Fruit fly (Drosophila melanogaster) whole organism, embryonic: ENCODE measurements around the gene lmd.

Experiments
- Bgb ChIP-seq: fragments of 200-800 bp; sonication (Bioruptor generic); IDR thresholded peaks from 2 replicates; pipeline ENCODE4 v1.3.6; 2022; ENCODE audit warnings: missing biosample characterization, missing genetic modification characterization; ENCODE audit not compliant: partially characterized antibody
- CG10274 ChIP-seq: fragments of 200-800 bp; sonication (Bioruptor generic); optimal IDR thresholded peaks from 3 replicates; lab custom pipeline; 2017; ENCODE audit warnings: missing biosample characterization, mild to moderate bottlenecking, missing genetic modification characterization
- CG10431 ChIP-seq: fragments of 200-800 bp; sonication (Bioruptor generic); optimal IDR thresholded peaks from 3 replicates; lab custom pipeline; 2018; ENCODE audit warnings: missing biosample characterization, mild to moderate bottlenecking, missing genetic modification characterization
- CG12769 ChIP-seq: fragments of 200-800 bp; sonication (Bioruptor generic); optimal IDR thresholded peaks from 2 replicates; lab custom pipeline; 2019; ENCODE audit warnings: missing biosample characterization, mild to moderate bottlenecking, missing genetic modification characterization, moderate library complexity
- CG15011 ChIP-seq: fragments of 200-800 bp; sonication (Bioruptor generic); optimal IDR thresholded peaks from 3 replicates; lab custom pipeline; 2018; ENCODE audit warnings: missing biosample characterization, mild to moderate bottlenecking, missing genetic modification characterization
- CG15073 ChIP-seq: fragments of 200-800 bp; sonication (Bioruptor generic); optimal IDR thresholded peaks from 2 replicates; lab custom pipeline; 2016; ENCODE audit warnings: missing biosample characterization, missing genetic modification characterization
- CG16779 ChIP-seq: fragments of 200-800 bp; sonication (Bioruptor generic); IDR thresholded peaks from 2 replicates; pipeline ENCODE4 v1.3.6; 2022; ENCODE audit warnings: missing biosample characterization, missing genetic modification characterization
- CG17385 ChIP-seq: fragments of 200-800 bp; sonication (Bioruptor generic); optimal IDR thresholded peaks from 3 replicates; lab custom pipeline; 2018; ENCODE audit warnings: missing biosample characterization, mild to moderate bottlenecking, missing genetic modification characterization
- CG18599 ChIP-seq: fragments of 200-800 bp; sonication (Bioruptor generic); optimal IDR thresholded peaks from 3 replicates; lab custom pipeline; 2017; ENCODE audit warnings: missing biosample characterization, missing genetic modification characterization, mild to moderate bottlenecking, moderate library complexity, missing genetic modification reagents
- CG2678 ChIP-seq: fragments of 200-800 bp; sonication (Bioruptor generic); optimal IDR thresholded peaks from 3 replicates; lab custom pipeline; 2019; ENCODE audit warnings: missing biosample characterization, mild to moderate bottlenecking, missing genetic modification characterization, moderate library complexity
- CG3281 ChIP-seq: fragments of 200-800 bp; sonication (Bioruptor generic); optimal IDR thresholded peaks from 3 replicates; lab custom pipeline; 2017; ENCODE audit warnings: missing biosample characterization, mild to moderate bottlenecking, missing genetic modification characterization
- CG3407 ChIP-seq: fragments of 200-800 bp; sonication (Bioruptor generic); optimal IDR thresholded peaks from 2 replicates; lab custom pipeline; 2018; ENCODE audit warnings: missing biosample characterization, mild to moderate bottlenecking, missing genetic modification characterization
- CG34224 ChIP-seq: fragments of 200-800 bp; sonication (Bioruptor generic); IDR thresholded peaks from 3 replicates; pipeline ENCODE4 v1.3.6; 2022; ENCODE audit warnings: missing biosample characterization, missing genetic modification characterization; ENCODE audit not compliant: partially characterized antibody
- CG43689 ChIP-seq: fragments of 200-800 bp; sonication (Bioruptor generic); IDR thresholded peaks from 2 replicates; pipeline ENCODE4 v1.3.6; 2022; ENCODE audit warnings: missing biosample characterization, missing genetic modification characterization
- CG6272 ChIP-seq: fragments of 200-800 bp; sonication (Bioruptor generic); IDR thresholded peaks from 2 replicates; pipeline ENCODE4 v1.3.6; 2022; ENCODE audit warnings: missing biosample characterization, missing genetic modification characterization
- CG8924 ChIP-seq: fragments of 200-800 bp; optimal IDR thresholded peaks from 3 replicates; lab custom pipeline; 2019; ENCODE audit warnings: missing biosample characterization, mild to moderate bottlenecking, missing genetic modification characterization, moderate library complexity
- D19A ChIP-seq: fragments of 200-800 bp; optimal IDR thresholded peaks from 3 replicates; lab custom pipeline; 2019; ENCODE audit warnings: missing biosample characterization, mild to moderate bottlenecking, missing genetic modification characterization, moderate library complexity
- Doc3 ChIP-seq: fragments of 200-800 bp; sonication (Bioruptor generic); IDR thresholded peaks from 3 replicates; pipeline ENCODE4 v1.3.6; 2022; ENCODE audit warnings: missing biosample characterization, missing genetic modification characterization; ENCODE audit not compliant: partially characterized antibody
- Dp ChIP-seq: fragments of 200-800 bp; sonication (Bioruptor generic); optimal IDR thresholded peaks from 2 replicates; lab custom pipeline; 2018; ENCODE audit warnings: missing biosample characterization, mild to moderate bottlenecking, missing genetic modification characterization, moderate library complexity
- Dref ChIP-seq: fragments of 200-800 bp; sonication (Bioruptor generic); IDR thresholded peaks from 2 replicates; pipeline ENCODE4 v1.3.6; 2022; ENCODE audit warnings: missing biosample characterization, missing genetic modification characterization
- E2f2 ChIP-seq: fragments of 200-800 bp; sonication (Bioruptor generic); IDR thresholded peaks from 2 replicates; pipeline ENCODE4 v1.3.6; 2022; ENCODE audit warnings: missing biosample characterization, missing genetic modification characterization
- H2.0 ChIP-seq: fragments of 200-800 bp; sonication (Bioruptor generic); IDR thresholded peaks from 2 replicates; pipeline ENCODE4 v1.3.6; 2022; ENCODE audit warnings: missing biosample characterization, missing genetic modification characterization
- HLH4C ChIP-seq: fragments of 200-800 bp; sonication (Bioruptor generic); IDR thresholded peaks from 3 replicates; pipeline ENCODE4 v1.3.6; 2022; ENCODE audit warnings: missing biosample characterization, missing genetic modification characterization; ENCODE audit not compliant: partially characterized antibody
- MBD-R2 ChIP-seq: fragments of 200-800 bp; sonication (Bioruptor generic); IDR thresholded peaks from 2 replicates; pipeline ENCODE4 v1.3.6; 2022; ENCODE audit warnings: missing biosample characterization, missing genetic modification characterization
- MESR4 ChIP-seq: fragments of 200-800 bp; sonication (Bioruptor generic); optimal IDR thresholded peaks from 2 replicates; lab custom pipeline; 2018; ENCODE audit warnings: missing biosample characterization, mild to moderate bottlenecking, missing genetic modification characterization, moderate library complexity
- Nf-YC ChIP-seq: fragments of 200-800 bp; optimal IDR thresholded peaks from 3 replicates; lab custom pipeline; 2019; ENCODE audit warnings: missing biosample characterization, mild to moderate bottlenecking, missing genetic modification characterization, moderate library complexity
- Opbp ChIP-seq: fragments of 200-800 bp; sonication (Bioruptor generic); IDR thresholded peaks from 3 replicates; pipeline ENCODE4 v1.3.6; 2022; ENCODE audit warnings: missing biosample characterization, missing genetic modification characterization; ENCODE audit not compliant: partially characterized antibody
- Sry-δ ChIP-seq: fragments of 200-800 bp; sonication (Bioruptor generic); optimal IDR thresholded peaks from 2 replicates; lab custom pipeline; 2016; ENCODE audit warnings: missing biosample characterization, missing genetic modification characterization
- Tbp ChIP-seq: fragments of >200 bp; optimal IDR thresholded peaks from 2 replicates; lab custom pipeline; 2018; ENCODE audit warnings: missing biosample characterization, missing genetic modification characterization
- amos ChIP-seq: fragments of 200-800 bp; sonication (Bioruptor generic); IDR thresholded peaks from 2 replicates; pipeline ENCODE4 v1.3.6; 2022; ENCODE audit warnings: missing biosample characterization, missing genetic modification characterization; ENCODE audit not compliant: partially characterized antibody
- cad ChIP-seq: fragments of >200 bp; optimal IDR thresholded peaks from 2 replicates; lab custom pipeline; 2017; ENCODE audit warnings: missing biosample characterization, missing genetic modification characterization
- cato ChIP-seq: fragments of 200-800 bp; sonication (Bioruptor generic); optimal IDR thresholded peaks from 2 replicates; lab custom pipeline; 2016; ENCODE audit warnings: missing biosample characterization, missing genetic modification characterization, borderline replicate concordance
- dm ChIP-seq: fragments of 200-800 bp; sonication (Bioruptor generic); optimal IDR thresholded peaks from 3 replicates; lab custom pipeline; 2016; ENCODE audit warnings: missing biosample characterization, missing genetic modification characterization
- gce ChIP-seq: fragments of 200-800 bp; sonication (Bioruptor generic); IDR thresholded peaks from 3 replicates; pipeline ENCODE4 v1.3.6; 2022; ENCODE audit warnings: missing biosample characterization, missing genetic modification characterization
- ham ChIP-seq: fragments of 200-800 bp; sonication (Bioruptor generic); IDR thresholded peaks from 2 replicates; pipeline ENCODE4 v1.3.6; 2022; ENCODE audit warnings: missing biosample characterization, missing genetic modification characterization
- hbn ChIP-seq: fragments of 200-800 bp; sonication (Bioruptor generic); IDR thresholded peaks from 2 replicates; pipeline ENCODE4 v1.3.6; 2022; ENCODE audit warnings: missing biosample characterization, missing genetic modification characterization; ENCODE audit not compliant: partially characterized antibody
- ind ChIP-seq: fragments of 200-800 bp; sonication (Bioruptor generic); optimal IDR thresholded peaks from 3 replicates; lab custom pipeline; 2016; ENCODE audit warnings: missing biosample characterization, missing genetic modification characterization
- jigr1 ChIP-seq: fragments of 200-800 bp; sonication (Bioruptor generic); IDR thresholded peaks from 3 replicates; pipeline ENCODE4 v1.3.6; 2022; ENCODE audit warnings: missing biosample characterization, missing genetic modification characterization
- lola ChIP-seq, 3 experiments: fragments of >200 bp in 2 of 3; fragments of 200-800 bp in 1 of 3; sonication (Bioruptor generic) in 1 of 3; optimal IDR thresholded peaks; 2 replicates each; lab custom pipeline; 2017 to 2019; ENCODE audit warnings: missing biosample characterization in 3 of 3, missing genetic modification characterization in 3 of 3, mild to moderate bottlenecking in 1 of 3, moderate library complexity in 1 of 3
- mld ChIP-seq: fragments of 200-800 bp; sonication (Bioruptor generic); IDR thresholded peaks from 3 replicates; pipeline ENCODE4 v1.3.6; 2022; ENCODE audit warnings: missing biosample characterization, missing genetic modification characterization; ENCODE audit not compliant: partially characterized antibody
- nerfin-1 ChIP-seq: fragments of 200-800 bp; sonication (Bioruptor generic); optimal IDR thresholded peaks from 3 replicates; lab custom pipeline; 2019; ENCODE audit warnings: missing biosample characterization, mild to moderate bottlenecking, missing genetic modification characterization, moderate library complexity
- p53 ChIP-seq: fragments of 200-800 bp; sonication (Bioruptor generic); optimal IDR thresholded peaks from 2 replicates; lab custom pipeline; 2016; ENCODE audit warnings: missing biosample characterization, missing genetic modification characterization
- pfk ChIP-seq: fragments of 200-800 bp; sonication (Bioruptor generic); optimal IDR thresholded peaks from 2 replicates; lab custom pipeline; 2018; ENCODE audit warnings: missing biosample characterization, mild to moderate bottlenecking, missing genetic modification characterization, moderate library complexity
- pzg ChIP-seq: fragments of 200-800 bp; sonication (Bioruptor generic); optimal IDR thresholded peaks from 3 replicates; lab custom pipeline; 2018; ENCODE audit warnings: missing biosample characterization, mild to moderate bottlenecking, missing genetic modification characterization, moderate library complexity
- shn ChIP-seq: fragments of 200-800 bp; sonication (Bioruptor generic); optimal IDR thresholded peaks from 3 replicates; lab custom pipeline; 2016; ENCODE audit warnings: missing biosample characterization, missing genetic modification characterization
- tgo ChIP-seq: fragments of 200-800 bp; sonication (Bioruptor generic); IDR thresholded peaks from 3 replicates; pipeline ENCODE4 v1.3.6; 2022; ENCODE audit warnings: missing biosample characterization, missing genetic modification characterization
- trem ChIP-seq: fragments of 200-800 bp; optimal IDR thresholded peaks from 3 replicates; lab custom pipeline; 2019; ENCODE audit warnings: missing biosample characterization, mild to moderate bottlenecking, missing genetic modification characterization, moderate library complexity

The lmd gene

dm6 chr3R:23053936-23054335 is 27.4 kb upstream of the lmd start, which contains the start of gene p53 (continued):
- TF ChIP-seq ham (GFP tag; lab: Robert Waterston, UW) (no peak), CG10431 (GFP tag; lab: Kevin White, UChicago) (peak; percentile 32), MBD-R2 (GFP tag; lab: Robert Waterston, UW) (peak; percentile 56), tgo (GFP tag; lab: Robert Waterston, UW) (peak; percentile 60; the same call in 2 of the 3 replicates), Dref (GFP tag; lab: Robert Waterston, UW) (peak; percentile 88), trem (tag; lab: Kevin White, UChicago) (peak; percentile 70), CG18599 (GFP tag; lab: Kevin White, UChicago) (peak; percentile 76), CG16779 (GFP tag; lab: Robert Waterston, UW) (0 out of 2 replicates have a peak, but pooled peaks have one; percentile 5), CG15073 (GFP tag; lab: Kevin White, UChicago) (no peak), pfk (GFP tag; lab: Kevin White, UChicago) (peak; percentile 37), CG6272 (GFP tag; lab: Robert Waterston, UW) (peak; percentile 54), CG10274 (GFP tag; lab: Kevin White, UChicago) (peak; percentile 70), ind (peak; percentile 33), CG34224 (GFP tag; lab: Robert Waterston, UW) (peak; percentile 54), CG3281 (GFP tag; lab: Kevin White, UChicago) (peak; percentile 84), gce (GFP tag; lab: Robert Waterston, UW) (0 out of 3 replicates have a peak, but pooled peaks have one; percentile 41), CG43689 (GFP tag; lab: Robert Waterston, UW) (no peak; the same call in 1 of the 2 replicates), shn (peak; percentile 58), CG2678 (tag; lab: Kevin White, UChicago) (peak; percentile 55), E2f2 (peak; percentile 91), CG3407 (peak; percentile 55), CG15011 (GFP tag; lab: Kevin White, UChicago) (peak; percentile 76), Tbp (no peak), CG8924 (no peak), nerfin-1 (tag; lab: Kevin White, UChicago) (peak; percentile 51), cad (GFP tag; lab: Kevin White, UChicago) (no peak), lola (GFP tag; optimal IDR thresholded peaks at IDR 0.05; lab: Kevin White, UChicago) (peak in 1 of 3 experiments; percentile 45), jigr1 (GFP tag; lab: Robert Waterston, UW) (no peak), CG17385 (GFP tag; lab: Kevin White, UChicago) (peak; percentile 72), Bgb (GFP tag; lab: Robert Waterston, UW) (peak; percentile 76), H2.0 (GFP tag; lab: Robert Waterston, UW) (peak; percentile 62; the same call in 1 of the 2 replicates), D19A (tag; lab: Kevin White, UChicago) (no peak)

- TF ChIP-seq CG34224 (GFP tag; lab: Robert Waterston, UW) (peak; percentile 13; the same call in 1 of the 3 replicates), amos (peak; percentile 61), E2f2 (peak; percentile 89), mld (GFP tag; lab: Robert Waterston, UW) (0 out of 3 replicates have a peak, but pooled peaks have one; percentile 24), Doc3 (GFP tag; lab: Robert Waterston, UW) (peak; percentile 16; the same call in 2 of the 3 replicates), CG12769 (tag; lab: Kevin White, UChicago) (no peak), p53 (GFP tag; lab: Kevin White, UChicago) (peak; percentile 99), Opbp (GFP tag; lab: Robert Waterston, UW) (peak; percentile 56; the same call in 2 of the 3 replicates), dm (peak; percentile 60), HLH4C (GFP tag; lab: Robert Waterston, UW) (0 out of 3 replicates have a peak, but pooled peaks have one; percentile 7), Sry-δ (peak; percentile 55), Nf-YC (tag; lab: Kevin White, UChicago) (no peak), cato (no peak), Dp (GFP tag; lab: Kevin White, UChicago) (peak; percentile 82), MESR4 (peak; percentile 34), pzg (peak; percentile 47), Dref (GFP tag; lab: Robert Waterston, UW) (peak; percentile 75), hbn (GFP tag; lab: Robert Waterston, UW) (peak; percentile 42)
These were observed 26.7 kb upstream of the lmd start for dm6 chr3R:23053135-23053730.
